Worm (Caenorhabditis elegans) whole organism, young adult: Measurements from ENCODE around the gene H38K22.6.

Experiments
- D2030.7 ChIP-seq: fragments of 200-800 bp; sonication (Bioruptor generic); IDR thresholded peaks from 2 replicates; pipeline ENCODE4 v1.3.6; 2022; ENCODE audit warnings: missing genetic modification reagents, missing genetic modification characterization, missing compliant biosample characterization
- F10E7.11 ChIP-seq: sonication (generic microtip); optimal IDR thresholded peaks from 2 replicates; lab custom pipeline; 2017; ENCODE audit warnings: mild to moderate bottlenecking, missing genetic modification characterization, moderate library complexity, missing compliant biosample characterization
- F33H1.4 ChIP-seq: fragments of 200-800 bp; sonication (Bioruptor generic); IDR thresholded peaks from 2 replicates; pipeline ENCODE4 v1.3.6; 2022; ENCODE audit warnings: missing genetic modification reagents, missing genetic modification characterization, missing compliant biosample characterization
- F57A8.1 ChIP-seq: fragments of 200-800 bp; sonication (Bioruptor generic); optimal IDR thresholded peaks from 2 replicates; lab custom pipeline; 2018; ENCODE audit warnings: mild to moderate bottlenecking, missing genetic modification characterization, moderate library complexity, missing compliant biosample characterization
- K12H6.12 ChIP-seq: fragments of 200-800 bp; sonication (Bioruptor generic); optimal IDR thresholded peaks from 2 replicates; lab custom pipeline; 2018; ENCODE audit warnings: mild to moderate bottlenecking, missing genetic modification characterization, missing compliant biosample characterization
- T07F8.4 ChIP-seq: sonication (generic microtip); optimal IDR thresholded peaks from 2 replicates; lab custom pipeline; 2016; ENCODE audit warnings: mild to moderate bottlenecking, missing genetic modification characterization, moderate library complexity, missing compliant biosample characterization
- T26A5.8 ChIP-seq: sonication (generic microtip); optimal IDR thresholded peaks from 2 replicates; lab custom pipeline; 2016; ENCODE audit warnings: missing genetic modification characterization, missing compliant biosample characterization
- Y53F4B.3 ChIP-seq: fragments of 200-800 bp; sonication (Bioruptor generic); IDR thresholded peaks from 2 replicates; pipeline ENCODE4 v1.3.6; 2022; ENCODE audit warnings: missing genetic modification reagents, missing genetic modification characterization, missing compliant biosample characterization
- Y79H2A.3 ChIP-seq: fragments of 200-800 bp; sonication (Bioruptor generic); conservative IDR thresholded peaks from 2 replicates; pipeline ENCODE4 v1.3.6; 2022; ENCODE audit warnings: missing genetic modification reagents, missing genetic modification characterization, missing compliant biosample characterization
- atf-7 ChIP-seq: sonication (generic microtip); optimal IDR thresholded peaks from 2 replicates; lab custom pipeline; 2017; ENCODE audit warnings: mild to moderate bottlenecking, missing genetic modification characterization, missing compliant biosample characterization
- bed-1 ChIP-seq: fragments of 200-800 bp; sonication (Bioruptor generic); IDR thresholded peaks from 2 replicates; pipeline ENCODE4 v1.3.6; 2022; ENCODE audit warnings: missing genetic modification reagents, missing genetic modification characterization, missing compliant biosample characterization
- cebp-1 ChIP-seq, 2 experiments: fragments of 200-800 bp in 1 of 2; sonication (Bioruptor generic) in 1 of 2; sonication (generic microtip) in 1 of 2; IDR thresholded peaks in 1 of 2; optimal IDR thresholded peaks in 1 of 2; 2 replicates each; pipeline versions ENCODE4 v1.3.6 to Lab custom; 2017 to 2022; ENCODE audit warnings: missing compliant biosample characterization in 2 of 2, missing genetic modification characterization in 2 of 2, mild to moderate bottlenecking in 1 of 2, missing genetic modification reagents in 1 of 2, moderate library complexity in 1 of 2
- ceh-100 ChIP-seq: fragments of 200-800 bp; sonication (Bioruptor generic); IDR thresholded peaks from 2 replicates; pipeline ENCODE4 v1.3.6; 2022; ENCODE audit warnings: missing genetic modification reagents, missing genetic modification characterization, missing compliant biosample characterization
- ceh-91 ChIP-seq: fragments of 200-800 bp; sonication (Bioruptor generic); IDR thresholded peaks from 2 replicates; pipeline ENCODE4 v1.3.6; 2022; ENCODE audit warnings: missing genetic modification reagents, missing genetic modification characterization, missing compliant biosample characterization
- chd-7 ChIP-seq: sonication (generic microtip); optimal IDR thresholded peaks from 2 replicates; lab custom pipeline; 2016; ENCODE audit warnings: mild to moderate bottlenecking, missing genetic modification characterization, moderate library complexity, missing compliant biosample characterization
- dpl-1 ChIP-seq: fragments of 150-350 bp; optimal IDR thresholded peaks from 2 replicates; lab custom pipeline; 2014; ENCODE audit warnings: missing biosample characterization, missing genetic modification reagents, missing genetic modification characterization
- efl-1 ChIP-seq: fragments of 150-350 bp; optimal IDR thresholded peaks from 2 replicates; lab custom pipeline; 2014; ENCODE audit warnings: missing biosample characterization, missing genetic modification reagents, missing genetic modification characterization
- him-1 ChIP-seq: sonication (generic microtip); optimal IDR thresholded peaks from 2 replicates; lab custom pipeline; 2016; ENCODE audit warnings: missing genotype, missing genetic modification reagents, missing genetic modification characterization, missing compliant biosample characterization
- hmg-1.2 ChIP-seq: fragments of 200-800 bp; sonication (Bioruptor generic); IDR thresholded peaks from 2 replicates; pipeline ENCODE4 v1.3.6; 2022; ENCODE audit warnings: missing genetic modification reagents, missing genetic modification characterization, missing compliant biosample characterization
- let-607 ChIP-seq, 2 experiments: fragments of 200-800 bp in 1 of 2; sonication (Bioruptor generic) in 1 of 2; sonication (generic microtip) in 1 of 2; optimal IDR thresholded peaks; 2 replicates each; lab custom pipeline; 2016 to 2018; ENCODE audit warnings: mild to moderate bottlenecking in 2 of 2, missing compliant biosample characterization in 2 of 2, missing genetic modification characterization in 2 of 2, moderate library complexity in 2 of 2, missing genotype in 1 of 2
- lin-40 ChIP-seq: sonication (generic microtip); optimal IDR thresholded peaks from 2 replicates; lab custom pipeline; 2016; ENCODE audit warnings: missing genetic modification characterization, mild to moderate bottlenecking, missing compliant biosample characterization, missing genotype, missing genetic modification reagents
- lin-54 ChIP-seq: fragments of 200-800 bp; sonication (Bioruptor generic); optimal IDR thresholded peaks from 2 replicates; lab custom pipeline; 2018; ENCODE audit warnings: mild to moderate bottlenecking, missing genetic modification characterization, missing compliant biosample characterization
- lir-1 ChIP-seq: fragments of 200-800 bp; sonication (Bioruptor generic); conservative IDR thresholded peaks from 2 replicates; pipeline ENCODE4 v1.3.6; 2022; ENCODE audit warnings: missing genetic modification reagents, missing genetic modification characterization, missing compliant biosample characterization
- lsl-1 ChIP-seq: fragments of 200-800 bp; sonication (Bioruptor generic); optimal IDR thresholded peaks from 2 replicates; lab custom pipeline; 2018; ENCODE audit warnings: mild to moderate bottlenecking, missing genetic modification characterization, moderate library complexity, missing compliant biosample characterization
- madf-8 ChIP-seq: fragments of 200-800 bp; sonication (Bioruptor generic); conservative IDR thresholded peaks from 2 replicates; pipeline ENCODE4 v1.3.6; 2022; ENCODE audit warnings: missing genetic modification reagents, missing genetic modification characterization, missing compliant biosample characterization
- mxl-1 ChIP-seq: sonication (generic microtip); optimal IDR thresholded peaks from 2 replicates; lab custom pipeline; 2016; ENCODE audit warnings: missing genetic modification characterization, missing compliant biosample characterization
- nfya-2 ChIP-seq: fragments of 200-800 bp; sonication (Bioruptor generic); IDR thresholded peaks from 2 replicates; pipeline ENCODE4 v1.3.6; 2022; ENCODE audit warnings: missing genetic modification reagents, missing genetic modification characterization, missing compliant biosample characterization
- nhr-80 ChIP-seq: sonication (generic microtip); optimal IDR thresholded peaks from 2 replicates; lab custom pipeline; 2016; ENCODE audit warnings: missing genetic modification characterization, missing compliant biosample characterization
- snpc-1.3 ChIP-seq: sonication (generic microtip); optimal IDR thresholded peaks from 2 replicates; lab custom pipeline; 2017; ENCODE audit warnings: missing genetic modification characterization, mild to moderate bottlenecking, missing compliant biosample characterization, antibody characterized with exemption, moderate library complexity, missing genotype, missing genetic modification reagents; ENCODE audit not compliant: insufficient read depth
- snpc-3.4 ChIP-seq: sonication (generic microtip); optimal IDR thresholded peaks from 2 replicates; lab custom pipeline; 2017; ENCODE audit warnings: missing genetic modification characterization, mild to moderate bottlenecking, missing compliant biosample characterization, antibody characterized with exemption, moderate library complexity, missing genotype, missing genetic modification reagents
- xnd-1 ChIP-seq: sonication (generic microtip); optimal IDR thresholded peaks from 2 replicates; lab custom pipeline; 2016; ENCODE audit warnings: missing genotype, missing genetic modification reagents, missing genetic modification characterization, missing compliant biosample characterization
- ztf-22 ChIP-seq: fragments of 200-800 bp; sonication (Bioruptor generic); optimal IDR thresholded peaks from 2 replicates; lab custom pipeline; 2018; ENCODE audit warnings: mild to moderate bottlenecking, missing genetic modification characterization, moderate library complexity, missing compliant biosample characterization

Gene H38K22.6

DNA sequence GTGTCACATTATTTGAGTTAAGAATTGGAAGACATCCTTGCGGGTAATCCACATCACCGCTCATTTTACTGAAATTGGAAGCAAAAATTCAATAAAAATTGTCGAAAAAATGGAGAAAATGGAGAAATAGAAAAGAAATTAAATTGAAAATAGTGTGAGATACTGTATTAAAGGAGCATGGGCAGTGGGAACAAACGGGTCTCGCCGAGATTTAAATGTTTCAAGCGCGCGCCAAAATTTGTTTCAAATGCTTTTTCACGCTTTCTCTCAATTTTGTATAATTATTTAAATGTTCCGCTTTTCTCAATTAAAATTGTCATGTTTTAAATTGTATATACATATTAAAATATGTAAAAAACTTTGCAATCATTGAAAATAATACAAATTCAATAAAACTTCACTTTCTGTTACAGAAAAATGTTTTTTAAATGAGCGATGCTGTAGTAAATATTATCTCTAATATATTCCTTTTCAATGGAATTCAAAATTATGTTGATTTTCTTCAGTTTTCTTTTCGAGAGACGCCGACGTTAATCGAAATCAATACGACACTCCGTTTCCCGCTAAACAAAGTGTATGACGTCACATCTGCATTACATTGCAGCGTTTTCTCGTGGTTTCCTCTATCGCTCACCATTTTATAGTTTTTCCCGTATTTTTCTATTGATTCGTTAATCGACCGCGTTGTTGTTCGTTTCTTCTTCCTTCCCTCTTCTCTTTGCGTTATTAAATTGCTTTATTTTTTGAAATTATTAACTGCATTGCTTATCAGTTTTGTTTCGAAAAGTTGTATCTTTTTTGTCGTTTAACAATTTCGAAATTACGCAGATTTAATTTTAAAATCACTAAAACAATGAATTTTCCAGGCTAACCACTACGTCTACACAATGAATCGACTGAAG lies 6.9 kb upstream of the H38K22.6 start, which contains the start of the genes evl-14 and dcn-1 (continued):
- TF ChIP-seq snpc-1.3 (tag; lab: Kevin White, UChicago) = peak; percentile 47
- no peak for TF ChIP-seq chd-7 (tag; lab: Kevin White, UChicago)
- TF ChIP-seq nhr-80 (tag; lab: Kevin White, UChicago) = peak; percentile 39
- TF ChIP-seq lin-54 (GFP tag; lab: Kevin White, UChicago) = peak; percentile 68
- peak; percentile 71 for TF ChIP-seq lin-40 (tag; lab: Kevin White, UChicago)
- peak; percentile 80 for TF ChIP-seq snpc-3.4
- peak; percentile 92 for TF ChIP-seq lsl-1 (GFP tag; lab: Kevin White, UChicago)
- no peak for TF ChIP-seq cebp-1 (GFP tag; IDR thresholded peaks at IDR 0.05; lab: Robert Waterston, UW)
- TF ChIP-seq cebp-1 (tag; optimal IDR thresholded peaks at IDR 0.05; lab: Kevin White, UChicago) = no peak
- TF ChIP-seq F10E7.11 (tag; lab: Kevin White, UChicago) = no peak
- TF ChIP-seq efl-1 (GFP tag; lab: Kevin White, UChicago) = peak; percentile 96
- no peak for TF ChIP-seq ztf-22
- TF ChIP-seq let-607 (tag; optimal IDR thresholded peaks at IDR 0.05; lab: Kevin White, UChicago) = peak in 1 of 2 experiments; percentile 20
- TF ChIP-seq dpl-1 (GFP tag; lab: Kevin White, UChicago) = peak; percentile 82
- TF ChIP-seq nfya-2 (GFP tag; lab: Robert Waterston, UW) = no peak
- no peak for TF ChIP-seq bed-1 (GFP tag; lab: Robert Waterston, UW)
- TF ChIP-seq T07F8.4 = no peak
- no peak for TF ChIP-seq mxl-1
- peak; percentile 87 for TF ChIP-seq madf-8 (GFP tag; lab: Robert Waterston, UW)
- peak; percentile 94 for TF ChIP-seq F33H1.4 (GFP tag; lab: Robert Waterston, UW)
- no peak for TF ChIP-seq T26A5.8 (tag; lab: Kevin White, UChicago)
- TF ChIP-seq him-1 (tag; lab: Kevin White, UChicago) = peak; percentile 2
- peak; percentile 79 for TF ChIP-seq atf-7
- peak; percentile 46 for TF ChIP-seq K12H6.12 (tag; lab: Kevin White, UChicago)
- TF ChIP-seq xnd-1 (tag; lab: Kevin White, UChicago) = peak; percentile 80
- no peak for TF ChIP-seq F57A8.1 (GFP tag; lab: Kevin White, UChicago)

DNA sequence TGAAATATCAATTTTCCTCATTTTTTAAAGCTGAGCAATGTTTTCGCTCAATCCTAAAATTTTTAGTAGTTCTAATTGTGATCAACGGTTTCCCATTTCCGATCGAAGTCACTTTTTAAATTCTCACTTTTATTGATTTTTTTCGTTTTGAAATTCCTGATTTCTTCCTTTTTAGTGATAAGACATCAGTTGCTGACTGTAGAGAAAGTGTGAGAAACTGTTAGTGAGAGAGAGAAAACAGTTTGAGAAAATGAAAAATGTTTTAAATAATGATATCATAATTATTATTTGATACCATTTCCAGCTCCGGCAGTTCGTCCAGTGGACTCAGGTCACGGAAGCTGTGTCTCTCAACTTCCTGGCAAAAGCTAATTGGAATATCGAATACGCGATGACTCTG lies 5.7 kb upstream of the H38K22.6 start:
- TF ChIP-seq D2030.7 (GFP tag; lab: Robert Waterston, UW) (no peak), Y79H2A.3 (GFP tag; lab: Robert Waterston, UW) (no peak), lir-1 (GFP tag; lab: Robert Waterston, UW) (no peak), ceh-91 (GFP tag; lab: Robert Waterston, UW) (no peak), ceh-100 (GFP tag; lab: Robert Waterston, UW) (no peak), nhr-80 (tag; lab: Kevin White, UChicago) (peak; percentile 45)

DNA sequence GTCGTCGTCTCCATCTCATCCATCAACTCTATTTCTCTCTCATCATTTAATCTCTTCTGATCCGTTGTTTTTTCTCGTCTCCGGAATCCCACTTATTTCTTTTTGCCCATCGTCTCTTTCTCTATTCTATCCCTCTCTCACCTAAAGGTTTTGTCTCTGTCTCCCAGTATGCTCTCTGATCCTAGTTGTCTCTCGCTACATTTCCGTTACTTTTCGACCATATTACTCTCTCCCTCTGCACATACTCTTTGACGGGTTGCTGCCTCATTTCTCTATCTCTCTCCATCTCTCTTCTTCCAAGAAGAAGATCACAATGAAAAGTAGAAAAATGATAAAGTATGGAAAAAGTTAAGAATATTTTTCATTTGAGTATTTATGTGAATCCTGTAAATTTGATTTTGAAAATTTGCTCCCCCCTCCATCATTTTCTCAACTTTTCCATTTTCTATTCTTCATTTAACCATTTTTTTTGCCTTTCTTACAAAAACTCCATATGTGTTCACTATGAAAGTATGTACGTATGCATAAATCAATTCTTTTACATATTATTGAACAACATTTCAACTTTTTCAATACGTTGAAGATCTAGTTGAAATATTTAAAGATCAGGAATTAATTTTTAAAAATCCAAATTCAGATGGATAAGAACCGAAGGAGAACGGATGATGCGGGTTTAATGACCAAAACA lies 3.0 kb upstream of the H38K22.6 start, which contains the start of gene tag-131:
Gene tag-131 (plus strand): TSS at position 638 of the 688 bp plus-strand sequence.
- TF ChIP-seq hmg-1.2 (GFP tag; lab: Robert Waterston, UW) (peak; percentile 20; the same call in 1 of the 2 replicates), Y53F4B.3 (GFP tag; lab: Robert Waterston, UW) (no peak)
- TF ChIP-seq, all 124 proteins: peak for 1
